Worm (Caenorhabditis elegans): Measurements from ENCODE around the gene C24H10.2.

DNA sequence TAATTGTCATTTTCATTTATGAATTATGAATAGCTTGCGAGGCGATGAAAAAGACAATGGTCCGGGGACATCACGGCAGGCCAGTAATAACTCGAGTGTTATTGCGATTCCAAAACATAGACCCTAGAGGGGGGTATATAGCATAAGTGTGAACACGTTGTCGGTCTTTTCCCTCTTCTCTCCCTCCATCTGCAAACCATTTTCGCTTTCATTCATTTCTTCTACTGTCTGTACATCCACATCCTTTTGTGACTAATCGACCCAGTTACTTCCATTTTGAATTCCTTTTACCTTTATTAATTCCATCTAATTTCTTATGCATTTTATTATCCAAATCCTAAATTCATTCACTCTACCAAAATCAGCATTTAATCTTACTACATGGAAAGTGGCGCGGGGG lies 6.6 kb downstream of the C24H10.2 start:
- no peak for TF ChIP-seq him-1 (tag; optimal IDR thresholded peaks at IDR 0.05)
- no peak for TF ChIP-seq dao-5 (tag; optimal IDR thresholded peaks at IDR 0.05)
